Fruit fly (Drosophila melanogaster): ENCODE results near the gene Osi8.

DNA sequence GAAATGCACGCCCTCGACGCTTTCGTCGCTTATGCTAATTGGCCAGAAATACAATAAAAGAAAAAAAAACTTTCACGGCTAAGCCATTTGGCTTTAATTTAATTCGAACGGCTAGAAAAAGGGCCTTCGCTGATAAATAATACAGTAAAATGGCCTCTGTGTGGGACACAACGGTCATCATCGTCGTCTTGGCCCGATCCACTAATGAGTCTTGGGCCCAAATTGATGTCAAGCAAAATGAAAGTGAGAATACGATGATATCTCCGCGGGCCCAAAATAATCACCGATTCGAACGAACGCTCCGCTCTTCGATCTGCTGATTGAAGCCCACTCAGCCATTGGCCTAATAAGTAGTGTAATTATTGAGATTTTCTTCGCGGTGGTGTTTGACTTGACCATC lies 23.6 kb upstream of the Osi8 start:
- TF ChIP-seq CG8478 (optimal IDR thresholded peaks at IDR 0.05) (no peak), CTCF (optimal IDR thresholded peaks at IDR 0.05) (no peak)
